Fruit fly (Drosophila melanogaster): ENCODE measurements around the gene CG6184.

CG6184 gene

dm6 chr3R:19632685-19633116 lies 25.0 kb downstream of the CG6184 start, which contains the start of gene CG6231 (continued):
- TF ChIP-seq nom (GFP tag; optimal IDR thresholded peaks at IDR 0.05), result no peak
- TF ChIP-seq Mes4 (GFP tag; optimal IDR thresholded peaks at IDR 0.05), result no peak
- TF ChIP-seq hbn (GFP tag; IDR thresholded peaks at IDR 0.05; ENCODE audit: partially characterized antibody), result peak; percentile 45; the same call in 1 of the 2 replicates
- TF ChIP-seq CG16813 (GFP tag; IDR thresholded peaks at IDR 0.05; ENCODE audit: partially characterized antibody), result peak; percentile 35; the same call in 1 of the 3 replicates
- TF ChIP-seq dan (GFP tag; IDR thresholded peaks at IDR 0.05), result no peak
- TF ChIP-seq CG4820 (GFP tag; optimal IDR thresholded peaks at IDR 0.05), result no peak
- no peak for TF ChIP-seq CG3995 (GFP tag; optimal IDR thresholded peaks at IDR 0.05)
- TF ChIP-seq twi (tag; optimal IDR thresholded peaks at IDR 0.05), result no peak
- no peak for TF ChIP-seq ara (GFP tag; IDR thresholded peaks at IDR 0.05)
- no peak for TF ChIP-seq stc (GFP tag; IDR thresholded peaks at IDR 0.05)
- TF ChIP-seq da (GFP tag; optimal IDR thresholded peaks at IDR 0.05), result no peak
- no peak for TF ChIP-seq cas (GFP tag; IDR thresholded peaks at IDR 0.05)
- no peak for TF ChIP-seq CG6654 (GFP tag; optimal IDR thresholded peaks at IDR 0.05)
- TF ChIP-seq CG12104 (GFP tag; optimal IDR thresholded peaks at IDR 0.05), result no peak
- no peak for TF ChIP-seq CG6683 (GFP tag; optimal IDR thresholded peaks at IDR 0.05)
- TF ChIP-seq CG13287 (GFP tag; IDR thresholded peaks at IDR 0.05; ENCODE audit: partially characterized antibody), result peak; percentile 62
- no peak for TF ChIP-seq Kr (GFP tag; optimal IDR thresholded peaks at IDR 0.05)
- TF ChIP-seq Dbx (GFP tag; IDR thresholded peaks at IDR 0.05), result 0 out of 3 replicates have a peak, but pooled peaks have one; percentile 10
- TF ChIP-seq grau (tag; optimal IDR thresholded peaks at IDR 0.05), result no peak
- TF ChIP-seq fd3F (GFP tag; optimal IDR thresholded peaks at IDR 0.05), result no peak
- TF ChIP-seq sna (GFP tag; IDR thresholded peaks at IDR 0.05; ENCODE audit: partially characterized antibody), result peak; percentile 65
- TF ChIP-seq Drgx (GFP tag; IDR thresholded peaks at IDR 0.05), result 0 out of 2 replicates have a peak, but pooled peaks have one; percentile 45
- no peak for TF ChIP-seq croc (GFP tag; conservative IDR thresholded peaks at IDR 0.05)
- TF ChIP-seq CG7372 (GFP tag; IDR thresholded peaks at IDR 0.05), result no peak
- no peak for TF ChIP-seq btn (GFP tag; optimal IDR thresholded peaks at IDR 0.05)
- no peak for TF ChIP-seq tx (GFP tag; optimal IDR thresholded peaks at IDR 0.05)
- TF ChIP-seq Pdp1 (GFP tag; optimal IDR thresholded peaks at IDR 0.05), result peak in 1 of 2 experiments; percentile 43
- TF ChIP-seq zen2 (GFP tag; IDR thresholded peaks at IDR 0.05; ENCODE audit: partially characterized antibody), result peak; percentile 73
- TF ChIP-seq Nf-YC (tag; optimal IDR thresholded peaks at IDR 0.05), result peak; percentile 11
- no peak for TF ChIP-seq ERR (GFP tag; optimal IDR thresholded peaks at IDR 0.05)
- no peak for TF ChIP-seq Dip3 (GFP tag; optimal IDR thresholded peaks at IDR 0.05)
- TF ChIP-seq GATAe (GFP tag; conservative IDR thresholded peaks at IDR 0.05), result no peak
- 0 out of 2 replicates have a peak, but pooled peaks have one; percentile 14 for TF ChIP-seq ranshi (GFP tag; IDR thresholded peaks at IDR 0.05)
- TF ChIP-seq row (GFP tag; IDR thresholded peaks at IDR 0.05), result peak; percentile 33; the same call in 1 of the 3 replicates
- TF ChIP-seq BEAF-32 (GFP tag; optimal IDR thresholded peaks at IDR 0.05), result no peak
- TF ChIP-seq Med (GFP tag), result peak; percentile 58
- TF ChIP-seq CG7928 (GFP tag; optimal IDR thresholded peaks at IDR 0.05), result peak; percentile 75
- TF ChIP-seq Deaf1 (tag; optimal IDR thresholded peaks at IDR 0.05), result peak; percentile 87
- no peak for TF ChIP-seq CG4617 (GFP tag; optimal IDR thresholded peaks at IDR 0.05; ENCODE audit: borderline replicate concordance)
- TF ChIP-seq CG14050 (GFP tag; IDR thresholded peaks at IDR 0.05), result no peak
- no peak for TF ChIP-seq CG9727 (GFP tag; optimal IDR thresholded peaks at IDR 0.05)
- TF ChIP-seq esg (GFP tag; conservative IDR thresholded peaks at IDR 0.05), result no peak
- TF ChIP-seq Lim3 (GFP tag; IDR thresholded peaks at IDR 0.05), result no peak
- TF ChIP-seq Chrac-16 (GFP tag; optimal IDR thresholded peaks at IDR 0.05), result no peak
- TF ChIP-seq CG10654 (GFP tag; optimal IDR thresholded peaks at IDR 0.05), result no peak
- no peak for TF ChIP-seq CkIIα-i1 (GFP tag; IDR thresholded peaks at IDR 0.05)
- peak; percentile 21 for TF ChIP-seq mam (GFP tag; optimal IDR thresholded peaks at IDR 0.05)
- peak; percentile 4 for TF ChIP-seq mirr (GFP tag; optimal IDR thresholded peaks at IDR 0.05)
- no peak for TF ChIP-seq CG4854 (GFP tag; optimal IDR thresholded peaks at IDR 0.05)
- TF ChIP-seq en (GFP tag; optimal IDR thresholded peaks at IDR 0.05), result no peak
- no peak for TF ChIP-seq CG1233 (GFP tag; optimal IDR thresholded peaks at IDR 0.05)
